Worm (Caenorhabditis elegans): ENCODE measurements around the gene lron-13.

- no peak for TF ChIP-seq W03F9.2 (tag; optimal IDR thresholded peaks at IDR 0.05)
- TF ChIP-seq him-1 (tag; optimal IDR thresholded peaks at IDR 0.05): no peak
- no peak for TF ChIP-seq dao-5 (tag; optimal IDR thresholded peaks at IDR 0.05)
Observed at ce11 chrIII:13543434-13543833, 16.2 kb downstream of the lron-13 start, which contains the start of gene acs-5.

Data from whole organism, L4/young adult.